Fruit fly (Drosophila melanogaster): ENCODE results near the gene Rcd4.
A peak's percentile ranks its signal among the peaks of the same experiment; 100 is the strongest.

Gene Rcd4

dm6 chr2L:8381508-8382036 is 1.1 kb upstream of the Rcd4 start, which contains the start of gene AlaRS (continued):
- TF ChIP-seq CG7745 (tag; optimal IDR thresholded peaks at IDR 0.05) (no peak), GATAe (GFP tag; conservative IDR thresholded peaks at IDR 0.05) (no peak), CG6791 (GFP tag; IDR thresholded peaks at IDR 0.05; ENCODE audit: partially characterized antibody) (peak; percentile 59; the same call in 2 of the 3 replicates), Hmr (GFP tag; optimal IDR thresholded peaks at IDR 0.05) (peak; percentile 30), chinmo (GFP tag; IDR thresholded peaks at IDR 0.05; ENCODE audit: partially characterized antibody) (peak; percentile 83; the same call in 2 of the 4 replicates), ewg (GFP tag; optimal IDR thresholded peaks at IDR 0.05) (no peak), NfI (GFP tag; optimal IDR thresholded peaks at IDR 0.05) (peak; percentile 4), CG34224 (GFP tag; IDR thresholded peaks at IDR 0.05; ENCODE audit: partially characterized antibody) (peak; percentile 61), CG17568 (GFP tag; optimal IDR thresholded peaks at IDR 0.05) (peak; percentile 29), pb (GFP tag; optimal IDR thresholded peaks at IDR 0.05) (no peak), MBD-R2 (GFP tag; IDR thresholded peaks at IDR 0.05) (peak; percentile 72), Hsf (GFP tag; optimal IDR thresholded peaks at IDR 0.05) (peak; percentile 27), HHEX (GFP tag; optimal IDR thresholded peaks at IDR 0.05) (peak; percentile 15), p53 (GFP tag; optimal IDR thresholded peaks at IDR 0.05) (no peak), Opbp (GFP tag; IDR thresholded peaks at IDR 0.05; ENCODE audit: partially characterized antibody) (peak; percentile 50; the same call in 1 of the 3 replicates), CG34422 (GFP tag; IDR thresholded peaks at IDR 0.05) (0 out of 3 replicates have a peak, but pooled peaks have one; percentile 26), run (tag; optimal IDR thresholded peaks at IDR 0.05) (no peak), abd-A (tag; optimal IDR thresholded peaks at IDR 0.05) (no peak), BtbVII (GFP tag; optimal IDR thresholded peaks at IDR 0.05) (no peak), CG13296 (GFP tag; optimal IDR thresholded peaks at IDR 0.05) (peak; percentile 50), Fer3 (tag; optimal IDR thresholded peaks at IDR 0.05) (peak; percentile 12), al (GFP tag; IDR thresholded peaks at IDR 0.05) (no peak), sqz (GFP tag; optimal IDR thresholded peaks at IDR 0.05) (peak; percentile 14), Myb (GFP tag; optimal IDR thresholded peaks at IDR 0.05) (no peak), CG11723 (GFP tag; optimal IDR thresholded peaks at IDR 0.05) (peak; percentile 22), CG32532 (GFP tag; IDR thresholded peaks at IDR 0.05) (no peak; the same call in 1 of the 2 replicates), ab (GFP tag; optimal IDR thresholded peaks at IDR 0.05) (no peak), CG2202 (tag; optimal IDR thresholded peaks at IDR 0.05) (no peak), Abd-B (GFP tag; optimal IDR thresholded peaks at IDR 0.05) (no peak), sc (optimal IDR thresholded peaks at IDR 0.05) (no peak), sc (GFP tag; optimal IDR thresholded peaks at IDR 0.05) (no peak), CG18599 (GFP tag; optimal IDR thresholded peaks at IDR 0.05) (peak; percentile 56), fd3F (GFP tag; optimal IDR thresholded peaks at IDR 0.05) (no peak), Xbp1 (GFP tag; optimal IDR thresholded peaks at IDR 0.05) (peak; percentile 18), dpn (GFP tag; optimal IDR thresholded peaks at IDR 0.05) (peak; percentile 8 to 26), CG8924 (tag; optimal IDR thresholded peaks at IDR 0.05) (peak; percentile 28), Sox100B (GFP tag; optimal IDR thresholded peaks at IDR 0.05) (peak; percentile 26), CG4854 (GFP tag; optimal IDR thresholded peaks at IDR 0.05) (peak; percentile 15), CG17912 (GFP tag; optimal IDR thresholded peaks at IDR 0.05) (no peak), CG7928 (GFP tag; optimal IDR thresholded peaks at IDR 0.05) (no peak), Hr3 (GFP tag; optimal IDR thresholded peaks at IDR 0.05) (peak; percentile 24), Hey (tag; optimal IDR thresholded peaks at IDR 0.05) (no peak), trh (GFP tag; optimal IDR thresholded peaks at IDR 0.05) (no peak), Oaz (GFP tag; IDR thresholded peaks at IDR 0.05) (no peak), bigmax (GFP tag; optimal IDR thresholded peaks at IDR 0.05) (peak; percentile 68), CG10366 (GFP tag; IDR thresholded peaks at IDR 0.05) (no peak), oc (tag; optimal IDR thresholded peaks at IDR 0.05) (no peak), CG13424 (tag; optimal IDR thresholded peaks at IDR 0.05) (peak; percentile 58), CG10147 (GFP tag; optimal IDR thresholded peaks at IDR 0.05) (peak; percentile 21)

All from whole organism, embryonic.